Fruit fly (Drosophila melanogaster) whole organism, embryonic: ENCODE data around the gene et.

Source experiments
- Ada2b ChIP-seq: fragments of 200-800 bp; sonication (Bioruptor generic); IDR thresholded peaks from 2 replicates; pipeline ENCODE4 v1.3.6; 2022; ENCODE audit warnings: missing biosample characterization, missing genetic modification characterization
- Antp ChIP-seq: fragments of 200-800 bp; sonication (Bioruptor generic); optimal IDR thresholded peaks from 3 replicates; lab custom pipeline; 2016; ENCODE audit warnings: missing biosample characterization, missing genetic modification characterization
- Atf-2 ChIP-seq: fragments of 200-800 bp; sonication (Bioruptor generic); optimal IDR thresholded peaks from 2 replicates; lab custom pipeline; 2016; ENCODE audit warnings: missing biosample characterization, missing genetic modification characterization
- Atf3 ChIP-seq: fragments of 200-800 bp; sonication (Bioruptor generic); optimal IDR thresholded peaks from 3 replicates; lab custom pipeline; 2016; ENCODE audit warnings: missing biosample characterization, missing genetic modification characterization
- B-H2 ChIP-seq: fragments of 200-800 bp; sonication (Bioruptor generic); optimal IDR thresholded peaks from 2 replicates; lab custom pipeline; 2018; ENCODE audit warnings: missing biosample characterization, mild to moderate bottlenecking, missing genetic modification characterization
- Bteb2 ChIP-seq: fragments of 200-800 bp; sonication (Bioruptor generic); optimal IDR thresholded peaks from 2 replicates; lab custom pipeline; 2016; ENCODE audit warnings: missing biosample characterization, missing genetic modification characterization
- CG1024 ChIP-seq: fragments of 200-800 bp; sonication (Bioruptor generic); IDR thresholded peaks from 2 replicates; pipeline ENCODE4 v1.3.6; 2022; ENCODE audit warnings: missing biosample characterization, missing genetic modification characterization
- CG10321 ChIP-seq: fragments of 200-800 bp; sonication (Bioruptor generic); IDR thresholded peaks from 2 replicates; pipeline ENCODE4 v1.3.6; 2022; ENCODE audit warnings: missing biosample characterization, missing genetic modification characterization
- CG10543 ChIP-seq: fragments of 200-800 bp; sonication (Bioruptor generic); optimal IDR thresholded peaks from 3 replicates; lab custom pipeline; 2017; ENCODE audit warnings: missing biosample characterization, mild to moderate bottlenecking, missing genetic modification characterization, moderate library complexity
- CG12659 ChIP-seq: fragments of 200-800 bp; sonication (Bioruptor generic); optimal IDR thresholded peaks from 3 replicates; lab custom pipeline; 2017; ENCODE audit warnings: mild to moderate bottlenecking, missing biosample characterization, missing genetic modification reagents, missing genetic modification characterization
- CG12769 ChIP-seq: fragments of 200-800 bp; sonication (Bioruptor generic); optimal IDR thresholded peaks from 2 replicates; lab custom pipeline; 2019; ENCODE audit warnings: missing biosample characterization, mild to moderate bottlenecking, missing genetic modification characterization, moderate library complexity
- CG1602 ChIP-seq: fragments of 200-800 bp; sonication (Bioruptor generic); optimal IDR thresholded peaks from 3 replicates; lab custom pipeline; 2016; ENCODE audit warnings: missing biosample characterization, missing genetic modification characterization
- CG2120 ChIP-seq: fragments of 200-800 bp; sonication (Bioruptor generic); optimal IDR thresholded peaks from 3 replicates; lab custom pipeline; 2016; ENCODE audit warnings: missing biosample characterization, missing genetic modification characterization
- CG2199 ChIP-seq: fragments of 200-800 bp; sonication (Bioruptor generic); IDR thresholded peaks from 3 replicates; pipeline ENCODE4 v1.3.6; 2022; ENCODE audit warnings: missing biosample characterization, missing genetic modification characterization
- CG2889 ChIP-seq: fragments of 200-800 bp; sonication (Bioruptor generic); IDR thresholded peaks from 3 replicates; pipeline ENCODE4 v1.3.6; 2022; ENCODE audit warnings: missing biosample characterization, missing genetic modification characterization
- CG34422 ChIP-seq: fragments of 200-800 bp; sonication (Bioruptor generic); IDR thresholded peaks from 3 replicates; pipeline ENCODE4 v1.3.6; 2022; ENCODE audit warnings: missing biosample characterization, missing genetic modification characterization
- CG4820 ChIP-seq: fragments of 200-800 bp; sonication (Bioruptor generic); optimal IDR thresholded peaks from 3 replicates; lab custom pipeline; 2016; ENCODE audit warnings: missing biosample characterization, missing genetic modification characterization
- CG6791 ChIP-seq: fragments of 200-800 bp; sonication (Bioruptor generic); IDR thresholded peaks from 3 replicates; pipeline ENCODE4 v1.3.6; 2022; ENCODE audit warnings: missing biosample characterization, missing genetic modification characterization; ENCODE audit not compliant: partially characterized antibody
- CG7786 ChIP-seq: fragments of 200-800 bp; sonication (Bioruptor generic); optimal IDR thresholded peaks from 2 replicates; lab custom pipeline; 2016; ENCODE audit warnings: missing biosample characterization, missing genetic modification characterization
- CG8089 ChIP-seq: fragments of 200-800 bp; sonication (Bioruptor generic); optimal IDR thresholded peaks from 3 replicates; lab custom pipeline; 2016; ENCODE audit warnings: missing biosample characterization, missing genetic modification characterization
- CG9215 ChIP-seq: fragments of 200-800 bp; sonication (Bioruptor generic); IDR thresholded peaks from 2 replicates; pipeline ENCODE4 v1.3.6; 2022; ENCODE audit warnings: missing biosample characterization, missing genetic modification characterization
- CG9609 ChIP-seq: fragments of 200-800 bp; sonication (Bioruptor generic); optimal IDR thresholded peaks from 3 replicates; lab custom pipeline; 2016; ENCODE audit warnings: missing biosample characterization, missing genetic modification characterization
- CG9932 ChIP-seq: fragments of 200-800 bp; sonication (Bioruptor generic); IDR thresholded peaks from 2 replicates; pipeline ENCODE4 v1.3.6; 2022; ENCODE audit warnings: missing biosample characterization, missing genetic modification characterization
- Dbx ChIP-seq: fragments of 200-800 bp; sonication (Bioruptor generic); IDR thresholded peaks from 3 replicates; pipeline ENCODE4 v1.3.6; 2022; ENCODE audit warnings: missing biosample characterization, missing genetic modification characterization
- Ets65A ChIP-seq: fragments of 200-800 bp; sonication (Bioruptor generic); peaks from one replicate; lab custom pipeline; 2016; ENCODE audit warnings: missing biosample characterization, missing genetic modification characterization
- Ets97D ChIP-seq: fragments of 200-800 bp; sonication (Bioruptor generic); optimal IDR thresholded peaks from 3 replicates; lab custom pipeline; 2016; ENCODE audit warnings: missing biosample characterization, missing genetic modification characterization
- HLH3B ChIP-seq: fragments of 200-800 bp; sonication (Bioruptor generic); IDR thresholded peaks from 2 replicates; pipeline ENCODE4 v1.3.6; 2022; ENCODE audit warnings: missing biosample characterization, missing genetic modification characterization
- Lpt ChIP-seq: fragments of >200 bp; optimal IDR thresholded peaks from 2 replicates; lab custom pipeline; 2018; ENCODE audit warnings: missing biosample characterization, missing genetic modification characterization
- Med ChIP-seq: fragments of 200-800 bp; sonication (Bioruptor generic); peaks from one replicate; lab custom pipeline; 2016; ENCODE audit warnings: missing biosample characterization, missing genetic modification characterization, mild to moderate bottlenecking, inconsistent platforms, moderate library complexity
- NC2α ChIP-seq: fragments of 200-800 bp; sonication (Bioruptor generic); optimal IDR thresholded peaks from 2 replicates; lab custom pipeline; 2016; ENCODE audit warnings: missing biosample characterization, missing genetic modification characterization
- NK7.1 ChIP-seq: fragments of 200-800 bp; sonication (Bioruptor generic); optimal IDR thresholded peaks from 3 replicates; lab custom pipeline; 2016; ENCODE audit warnings: missing biosample characterization, missing genetic modification characterization
- Oli ChIP-seq: fragments of 200-800 bp; sonication (Bioruptor generic); optimal IDR thresholded peaks from 2 replicates; lab custom pipeline; 2018; ENCODE audit warnings: missing biosample characterization, mild to moderate bottlenecking, missing genetic modification characterization, moderate library complexity
- PHDP ChIP-seq: fragments of 200-800 bp; sonication (Bioruptor generic); optimal IDR thresholded peaks from 3 replicates; lab custom pipeline; 2018; ENCODE audit warnings: missing biosample characterization, mild to moderate bottlenecking, missing genetic modification characterization, moderate library complexity
- Pdp1 ChIP-seq, 2 experiments: fragments of 200-800 bp; sonication (Bioruptor generic); optimal IDR thresholded peaks; 3 replicates each; lab custom pipeline; 2016; ENCODE audit warnings: missing biosample characterization in 2 of 2, missing genetic modification characterization in 2 of 2, mild to moderate bottlenecking in 1 of 2, moderate library complexity in 1 of 2
- Poxn ChIP-seq: fragments of 200-800 bp; sonication (Bioruptor generic); IDR thresholded peaks from 2 replicates; pipeline ENCODE4 v1.3.6; 2022; ENCODE audit warnings: missing biosample characterization, missing genetic modification characterization
- Xrp1 ChIP-seq: fragments of 200-800 bp; sonication (Bioruptor generic); IDR thresholded peaks from 2 replicates; pipeline ENCODE4 v1.3.6; 2022; ENCODE audit warnings: missing biosample characterization, missing genetic modification characterization
- YL-1 ChIP-seq: fragments of 200-800 bp; sonication (Bioruptor generic); optimal IDR thresholded peaks from 3 replicates; lab custom pipeline; 2017; ENCODE audit warnings: missing biosample characterization, mild to moderate bottlenecking, missing genetic modification characterization
- al ChIP-seq: fragments of 200-800 bp; sonication (Bioruptor generic); IDR thresholded peaks from 2 replicates; pipeline ENCODE4 v1.3.6; 2022; ENCODE audit warnings: missing biosample characterization, missing genetic modification characterization
- az2 ChIP-seq: fragments of 200-800 bp; sonication (Bioruptor generic); optimal IDR thresholded peaks from 3 replicates; lab custom pipeline; 2016; ENCODE audit warnings: missing biosample characterization, missing genetic modification characterization
- chif ChIP-seq, 2 experiments: fragments of 200-800 bp; sonication (Bioruptor generic); optimal IDR thresholded peaks; 3 replicates each; lab custom pipeline; 2016; ENCODE audit warnings: missing biosample characterization in 2 of 2, missing genetic modification characterization in 2 of 2
- dati ChIP-seq: fragments of 200-800 bp; sonication (Bioruptor generic); IDR thresholded peaks from 2 replicates; pipeline ENCODE4 v1.3.6; 2022; ENCODE audit warnings: missing biosample characterization, missing genetic modification characterization
- fru ChIP-seq: fragments of >200 bp; optimal IDR thresholded peaks from 2 replicates; lab custom pipeline; 2017
- h ChIP-seq: fragments of >200 bp; optimal IDR thresholded peaks from 2 replicates; lab custom pipeline; 2017
- ken ChIP-seq: fragments of 200-800 bp; sonication (Bioruptor generic); IDR thresholded peaks from 3 replicates; pipeline ENCODE4 v1.3.6; 2022; ENCODE audit warnings: missing biosample characterization, missing genetic modification characterization
- lab ChIP-seq: fragments of 200-800 bp; sonication (Bioruptor generic); optimal IDR thresholded peaks from 3 replicates; lab custom pipeline; 2017; ENCODE audit warnings: missing biosample characterization, missing genetic modification characterization, mild to moderate bottlenecking, moderate library complexity, missing genetic modification reagents
- lola ChIP-seq, 3 experiments: fragments of >200 bp in 2 of 3; fragments of 200-800 bp in 1 of 3; sonication (Bioruptor generic) in 1 of 3; optimal IDR thresholded peaks; 2 replicates each; lab custom pipeline; 2017 to 2019; ENCODE audit warnings: missing biosample characterization in 3 of 3, missing genetic modification characterization in 3 of 3, mild to moderate bottlenecking in 1 of 3, moderate library complexity in 1 of 3
- nom ChIP-seq: fragments of 200-800 bp; sonication (Bioruptor generic); optimal IDR thresholded peaks from 2 replicates; lab custom pipeline; 2017; ENCODE audit warnings: missing biosample characterization, missing genetic modification characterization, mild to moderate bottlenecking, moderate library complexity, missing genetic modification reagents
- phol ChIP-seq: fragments of 200-800 bp; sonication (Bioruptor generic); optimal IDR thresholded peaks from 3 replicates; lab custom pipeline; 2018; ENCODE audit warnings: missing biosample characterization, mild to moderate bottlenecking, missing genetic modification characterization, moderate library complexity
- schlank ChIP-seq: fragments of 200-800 bp; sonication (Bioruptor generic); optimal IDR thresholded peaks from 2 replicates; lab custom pipeline; 2018; ENCODE audit warnings: missing biosample characterization, mild to moderate bottlenecking, missing genetic modification characterization
- shn ChIP-seq: fragments of 200-800 bp; sonication (Bioruptor generic); optimal IDR thresholded peaks from 3 replicates; lab custom pipeline; 2016; ENCODE audit warnings: missing biosample characterization, missing genetic modification characterization
- tgo ChIP-seq: fragments of 200-800 bp; sonication (Bioruptor generic); IDR thresholded peaks from 3 replicates; pipeline ENCODE4 v1.3.6; 2022; ENCODE audit warnings: missing biosample characterization, missing genetic modification characterization
- trem ChIP-seq: fragments of 200-800 bp; optimal IDR thresholded peaks from 3 replicates; lab custom pipeline; 2019; ENCODE audit warnings: missing biosample characterization, mild to moderate bottlenecking, missing genetic modification characterization, moderate library complexity

et gene

dm6 chrX:19666991-19667409, 8.7 kb downstream of the et start, which contains the start of gene Zw (continued):
- TF ChIP-seq Atf-2 (GFP tag; lab: Kevin White, UChicago) (peak; percentile 15), Atf3 (GFP tag; lab: Kevin White, UChicago) (peak; percentile 6), CG1024 (GFP tag; lab: Robert Waterston, UW) (0 out of 2 replicates have a peak, but pooled peaks have one; percentile 7), Ets97D (no peak), tgo (peak; percentile 67), PHDP (tag; lab: Kevin White, UChicago) (peak; percentile 19), Med (peak; percentile 88), CG2199 (GFP tag; lab: Robert Waterston, UW) (peak; percentile 40; the same call in 1 of the 3 replicates), Ada2b (peak; percentile 48; the same call in 1 of the 2 replicates), HLH3B (GFP tag; lab: Robert Waterston, UW) (peak; percentile 63), shn (GFP tag; lab: Kevin White, UChicago) (peak; percentile 35), CG6791 (0 out of 3 replicates have a peak, but pooled peaks have one; percentile 22), fru (lab: Kevin White, UChicago) (no peak), CG12769 (tag; lab: Kevin White, UChicago) (peak; percentile 60), CG10321 (no peak), NK7.1 (GFP tag; lab: Kevin White, UChicago) (no peak), Ets65A (peak; percentile 80), schlank (peak; percentile 0), h (no peak), B-H2 (GFP tag; lab: Kevin White, UChicago) (peak; percentile 48), NC2α (GFP tag; lab: Kevin White, UChicago) (no peak), Oli (peak; percentile 33), al (peak; percentile 46; the same call in 1 of the 2 replicates), nom (GFP tag; lab: Kevin White, UChicago) (peak; percentile 11), CG2889 (GFP tag; lab: Robert Waterston, UW) (0 out of 3 replicates have a peak, but pooled peaks have one; percentile 29), Poxn (no peak), az2 (GFP tag; lab: Kevin White, UChicago) (peak; percentile 45), Pdp1 (GFP tag; optimal IDR thresholded peaks at IDR 0.05; lab: Kevin White, UChicago) (peak; percentile 38 to 43), Dbx (GFP tag; lab: Robert Waterston, UW) (peak; percentile 58; the same call in 2 of the 3 replicates), CG7786 (peak; percentile 49), CG1602 (peak; percentile 25), CG34422 (GFP tag; lab: Robert Waterston, UW) (peak; percentile 72; the same call in 2 of the 3 replicates), CG9215 (GFP tag; lab: Robert Waterston, UW) (peak; percentile 61), CG9609 (GFP tag; lab: Kevin White, UChicago) (peak; percentile 46), CG12659 (GFP tag; lab: Kevin White, UChicago) (no peak), CG9932 (GFP tag; lab: Robert Waterston, UW) (peak; percentile 88), YL-1 (GFP tag; lab: Kevin White, UChicago) (no peak), ken (GFP tag; lab: Robert Waterston, UW) (peak; percentile 55; the same call in 1 of the 3 replicates), trem (tag; lab: Kevin White, UChicago) (peak; percentile 20), Xrp1 (GFP tag; lab: Robert Waterston, UW) (peak; percentile 66), CG8089 (GFP tag; lab: Kevin White, UChicago) (peak; percentile 10), phol (tag; lab: Kevin White, UChicago) (peak; percentile 34), lola (GFP tag; optimal IDR thresholded peaks at IDR 0.05; lab: Kevin White, UChicago) (peak in 1 of 3 experiments; percentile 22), dati (GFP tag; lab: Robert Waterston, UW) (no peak), chif (GFP tag; optimal IDR thresholded peaks at IDR 0.05; lab: Kevin White, UChicago) (peak in 1 of 2 experiments; percentile 38), CG10543 (peak; percentile 68), Antp (GFP tag; lab: Kevin White, UChicago) (peak; percentile 35), CG2120 (peak; percentile 73), lab (GFP tag; lab: Kevin White, UChicago) (peak; percentile 29), Lpt (GFP tag; lab: Kevin White, UChicago) (no peak), Bteb2 (GFP tag; lab: Kevin White, UChicago) (no peak), CG4820 (peak; percentile 31)
